Fruit fly (Drosophila melanogaster) whole organism, embryonic: ENCODE measurements around the gene CSN5.

Experiments used
- ATbp ChIP-seq: fragments of 200-800 bp; sonication (Bioruptor generic); optimal IDR thresholded peaks from 2 replicates; lab custom pipeline; 2017; ENCODE audit warnings: missing biosample characterization, mild to moderate bottlenecking, missing genetic modification characterization, missing genetic modification reagents
- Atf-2 ChIP-seq: fragments of 200-800 bp; sonication (Bioruptor generic); optimal IDR thresholded peaks from 2 replicates; lab custom pipeline; 2016; ENCODE audit warnings: missing biosample characterization, missing genetic modification characterization
- Awh ChIP-seq: fragments of 200-800 bp; sonication (Bioruptor generic); IDR thresholded peaks from 2 replicates; pipeline ENCODE4, ENCODE4 v1.3.6; 2022; ENCODE audit warnings: missing biosample characterization, missing genetic modification characterization
- C15 ChIP-seq: fragments of 200-800 bp; sonication (Bioruptor generic); IDR thresholded peaks from 3 replicates; pipeline ENCODE4 v1.3.6; 2022; ENCODE audit warnings: missing biosample characterization, missing genetic modification characterization
- CG1024 ChIP-seq: fragments of 200-800 bp; sonication (Bioruptor generic); IDR thresholded peaks from 2 replicates; pipeline ENCODE4 v1.3.6; 2022; ENCODE audit warnings: missing biosample characterization, missing genetic modification characterization
- CG10431 ChIP-seq: fragments of 200-800 bp; sonication (Bioruptor generic); optimal IDR thresholded peaks from 3 replicates; lab custom pipeline; 2018; ENCODE audit warnings: missing biosample characterization, mild to moderate bottlenecking, missing genetic modification characterization
- CG10543 ChIP-seq: fragments of 200-800 bp; sonication (Bioruptor generic); optimal IDR thresholded peaks from 3 replicates; lab custom pipeline; 2017; ENCODE audit warnings: missing biosample characterization, mild to moderate bottlenecking, missing genetic modification characterization, moderate library complexity
- CG11085 ChIP-seq: fragments of 200-800 bp; sonication (Bioruptor generic); IDR thresholded peaks from 2 replicates; pipeline ENCODE4 v1.3.6; 2022; ENCODE audit warnings: missing biosample characterization, missing genetic modification characterization
- CG11723 ChIP-seq: fragments of 200-800 bp; sonication (Bioruptor generic); optimal IDR thresholded peaks from 2 replicates; lab custom pipeline; 2017; ENCODE audit warnings: missing biosample characterization, mild to moderate bottlenecking, missing genetic modification characterization
- CG16813 ChIP-seq: fragments of 200-800 bp; sonication (Bioruptor generic); IDR thresholded peaks from 3 replicates; pipeline ENCODE4 v1.3.6; 2022; ENCODE audit warnings: missing biosample characterization, missing genetic modification characterization; ENCODE audit not compliant: partially characterized antibody
- CG18262 ChIP-seq: fragments of 200-800 bp; optimal IDR thresholded peaks from 3 replicates; lab custom pipeline; 2019; ENCODE audit warnings: missing biosample characterization, mild to moderate bottlenecking, missing genetic modification characterization, moderate library complexity
- CG2129 ChIP-seq: fragments of 200-800 bp; sonication (Bioruptor generic); IDR thresholded peaks from 2 replicates; pipeline ENCODE4 v1.3.6; 2022; ENCODE audit warnings: missing biosample characterization, missing genetic modification characterization; ENCODE audit not compliant: partially characterized antibody
- CG34422 ChIP-seq: fragments of 200-800 bp; sonication (Bioruptor generic); IDR thresholded peaks from 3 replicates; pipeline ENCODE4 v1.3.6; 2022; ENCODE audit warnings: missing biosample characterization, missing genetic modification characterization
- CG6272 ChIP-seq: fragments of 200-800 bp; sonication (Bioruptor generic); IDR thresholded peaks from 2 replicates; pipeline ENCODE4 v1.3.6; 2022; ENCODE audit warnings: missing biosample characterization, missing genetic modification characterization
- CG6654 ChIP-seq: fragments of 200-800 bp; sonication (Bioruptor generic); optimal IDR thresholded peaks from 2 replicates; lab custom pipeline; 2017; ENCODE audit warnings: missing biosample characterization, mild to moderate bottlenecking, missing genetic modification characterization
- CG8765 ChIP-seq: fragments of 200-800 bp; sonication (Bioruptor generic); IDR thresholded peaks from 2 replicates; pipeline ENCODE4 v1.3.6; 2022; ENCODE audit warnings: missing biosample characterization, missing genetic modification characterization
- CG9215 ChIP-seq: fragments of 200-800 bp; sonication (Bioruptor generic); IDR thresholded peaks from 2 replicates; pipeline ENCODE4 v1.3.6; 2022; ENCODE audit warnings: missing biosample characterization, missing genetic modification characterization
- CG9727 ChIP-seq: fragments of 200-800 bp; sonication (Bioruptor generic); optimal IDR thresholded peaks from 3 replicates; lab custom pipeline; 2017; ENCODE audit warnings: missing biosample characterization, mild to moderate bottlenecking, missing genetic modification characterization
- Dad ChIP-seq: fragments of 200-800 bp; sonication (Bioruptor generic); optimal IDR thresholded peaks from 3 replicates; lab custom pipeline; 2016; ENCODE audit warnings: missing biosample characterization, missing genetic modification characterization
- Dbx ChIP-seq: fragments of 200-800 bp; sonication (Bioruptor generic); IDR thresholded peaks from 3 replicates; pipeline ENCODE4 v1.3.6; 2022; ENCODE audit warnings: missing biosample characterization, missing genetic modification characterization
- Doc3 ChIP-seq: fragments of 200-800 bp; sonication (Bioruptor generic); IDR thresholded peaks from 3 replicates; pipeline ENCODE4 v1.3.6; 2022; ENCODE audit warnings: missing biosample characterization, missing genetic modification characterization; ENCODE audit not compliant: partially characterized antibody
- Elba2 ChIP-seq: fragments of 200-800 bp; sonication (Bioruptor generic); optimal IDR thresholded peaks from 3 replicates; lab custom pipeline; 2016; ENCODE audit warnings: missing biosample characterization, missing genetic modification characterization
- Ets65A ChIP-seq: fragments of 200-800 bp; sonication (Bioruptor generic); peaks from one replicate; lab custom pipeline; 2016; ENCODE audit warnings: missing biosample characterization, missing genetic modification characterization
- Ets97D ChIP-seq: fragments of 200-800 bp; sonication (Bioruptor generic); optimal IDR thresholded peaks from 3 replicates; lab custom pipeline; 2016; ENCODE audit warnings: missing biosample characterization, missing genetic modification characterization
- HLH54F ChIP-seq: fragments of 200-800 bp; sonication (Bioruptor generic); optimal IDR thresholded peaks from 3 replicates; lab custom pipeline; 2016; ENCODE audit warnings: missing biosample characterization, missing genetic modification characterization
- Jarid2 ChIP-seq: fragments of 200-800 bp; sonication (Bioruptor generic); optimal IDR thresholded peaks from 3 replicates; lab custom pipeline; 2017; ENCODE audit warnings: mild to moderate bottlenecking, missing biosample characterization, missing genetic modification reagents, missing genetic modification characterization
- Myb ChIP-seq: fragments of 200-800 bp; sonication (Bioruptor generic); optimal IDR thresholded peaks from 2 replicates; lab custom pipeline; 2016; ENCODE audit warnings: missing biosample characterization, missing genetic modification characterization
- Oli ChIP-seq: fragments of 200-800 bp; sonication (Bioruptor generic); optimal IDR thresholded peaks from 2 replicates; lab custom pipeline; 2018; ENCODE audit warnings: missing biosample characterization, mild to moderate bottlenecking, missing genetic modification characterization, moderate library complexity
- Six4 ChIP-seq: fragments of 200-800 bp; sonication (Bioruptor generic); optimal IDR thresholded peaks from 2 replicates; lab custom pipeline; 2016; ENCODE audit warnings: missing biosample characterization, missing genetic modification characterization
- Sox100B ChIP-seq: fragments of 200-800 bp; sonication (Bioruptor generic); optimal IDR thresholded peaks from 3 replicates; lab custom pipeline; 2018; ENCODE audit warnings: missing biosample characterization, mild to moderate bottlenecking, missing genetic modification characterization
- Sry-δ ChIP-seq: fragments of 200-800 bp; sonication (Bioruptor generic); optimal IDR thresholded peaks from 2 replicates; lab custom pipeline; 2016; ENCODE audit warnings: missing biosample characterization, missing genetic modification characterization
- Taf1 ChIP-seq: fragments of 200-800 bp; sonication (Bioruptor generic); IDR thresholded peaks from 2 replicates; pipeline ENCODE4 v1.3.6; 2022; ENCODE audit warnings: missing biosample characterization, missing genetic modification characterization
- ab ChIP-seq: fragments of 200-800 bp; sonication (Bioruptor generic); optimal IDR thresholded peaks from 2 replicates; lab custom pipeline; 2016; ENCODE audit warnings: missing biosample characterization, missing genetic modification characterization
- bab2 ChIP-seq: fragments of 200-800 bp; sonication (Bioruptor generic); optimal IDR thresholded peaks from 2 replicates; lab custom pipeline; 2016; ENCODE audit warnings: missing biosample characterization, missing genetic modification characterization
- grn ChIP-seq: fragments of 200-800 bp; sonication (Bioruptor generic); optimal IDR thresholded peaks from 3 replicates; lab custom pipeline; 2017; ENCODE audit warnings: missing biosample characterization, missing genetic modification characterization
- ind ChIP-seq: fragments of 200-800 bp; sonication (Bioruptor generic); optimal IDR thresholded peaks from 3 replicates; lab custom pipeline; 2016; ENCODE audit warnings: missing biosample characterization, missing genetic modification characterization
- kni ChIP-seq: fragments of 200-800 bp; sonication (Bioruptor generic); optimal IDR thresholded peaks from 3 replicates; lab custom pipeline; 2017; ENCODE audit warnings: mild to moderate bottlenecking, missing biosample characterization, missing genetic modification reagents, missing genetic modification characterization
- nerfin-2 ChIP-seq: fragments of 200-800 bp; sonication (Bioruptor generic); IDR thresholded peaks from 2 replicates; pipeline ENCODE4 v1.3.6; 2022; ENCODE audit warnings: missing biosample characterization, missing genetic modification characterization; ENCODE audit not compliant: partially characterized antibody
- org-1 ChIP-seq: fragments of 200-800 bp; sonication (Bioruptor generic); optimal IDR thresholded peaks from 2 replicates; lab custom pipeline; 2017; ENCODE audit warnings: missing biosample characterization, missing genetic modification characterization
- pan ChIP-seq, 4 experiments: fragments of >200 bp in 3 of 4; fragments of 200-800 bp in 1 of 4; sonication (Bioruptor generic) in 1 of 4; optimal IDR thresholded peaks in 3 of 4; IDR thresholded peaks in 1 of 4; 2 replicates each; pipeline versions ENCODE4 v1.3.6 to Lab custom; 2017 to 2022; ENCODE audit warnings: missing biosample characterization in 2 of 4, missing genetic modification characterization in 2 of 4, mixed read lengths in 1 of 4
- pb ChIP-seq: fragments of 200-800 bp; sonication (Bioruptor generic); optimal IDR thresholded peaks from 3 replicates; lab custom pipeline; 2016; ENCODE audit warnings: missing biosample characterization, missing genetic modification characterization
- repo ChIP-seq: fragments of 200-800 bp; sonication (Bioruptor generic); optimal IDR thresholded peaks from 2 replicates; lab custom pipeline; 2016; ENCODE audit warnings: missing biosample characterization, missing genetic modification characterization
- sna ChIP-seq: fragments of 200-800 bp; sonication (Bioruptor generic); IDR thresholded peaks from 2 replicates; pipeline ENCODE4 v1.3.6; 2022; ENCODE audit warnings: missing biosample characterization, missing genetic modification characterization; ENCODE audit not compliant: partially characterized antibody
- toy ChIP-seq: fragments of 200-800 bp; sonication (Bioruptor generic); IDR thresholded peaks from 2 replicates; pipeline ENCODE4 v1.3.6; 2022; ENCODE audit warnings: missing biosample characterization, missing genetic modification characterization
- trh ChIP-seq: fragments of 200-800 bp; sonication (Bioruptor generic); optimal IDR thresholded peaks from 2 replicates; lab custom pipeline; 2016; ENCODE audit warnings: missing biosample characterization, missing genetic modification characterization
- twi ChIP-seq: fragments of 200-800 bp; optimal IDR thresholded peaks from 2 replicates; lab custom pipeline; 2019; ENCODE audit warnings: missing biosample characterization, mild to moderate bottlenecking, missing genetic modification characterization, moderate library complexity
- tx ChIP-seq: fragments of 200-800 bp; sonication (Bioruptor generic); optimal IDR thresholded peaks from 2 replicates; lab custom pipeline; 2016; ENCODE audit warnings: missing biosample characterization, missing genetic modification characterization
- vnd ChIP-seq: fragments of 200-800 bp; sonication (Bioruptor generic); IDR thresholded peaks from 3 replicates; pipeline ENCODE4 v1.3.6; 2022; ENCODE audit warnings: missing biosample characterization, missing genetic modification characterization; ENCODE audit not compliant: partially characterized antibody
- yki ChIP-seq: fragments of >200 bp; optimal IDR thresholded peaks from 3 replicates; lab custom pipeline; 2018

The CSN5 gene

DNA sequence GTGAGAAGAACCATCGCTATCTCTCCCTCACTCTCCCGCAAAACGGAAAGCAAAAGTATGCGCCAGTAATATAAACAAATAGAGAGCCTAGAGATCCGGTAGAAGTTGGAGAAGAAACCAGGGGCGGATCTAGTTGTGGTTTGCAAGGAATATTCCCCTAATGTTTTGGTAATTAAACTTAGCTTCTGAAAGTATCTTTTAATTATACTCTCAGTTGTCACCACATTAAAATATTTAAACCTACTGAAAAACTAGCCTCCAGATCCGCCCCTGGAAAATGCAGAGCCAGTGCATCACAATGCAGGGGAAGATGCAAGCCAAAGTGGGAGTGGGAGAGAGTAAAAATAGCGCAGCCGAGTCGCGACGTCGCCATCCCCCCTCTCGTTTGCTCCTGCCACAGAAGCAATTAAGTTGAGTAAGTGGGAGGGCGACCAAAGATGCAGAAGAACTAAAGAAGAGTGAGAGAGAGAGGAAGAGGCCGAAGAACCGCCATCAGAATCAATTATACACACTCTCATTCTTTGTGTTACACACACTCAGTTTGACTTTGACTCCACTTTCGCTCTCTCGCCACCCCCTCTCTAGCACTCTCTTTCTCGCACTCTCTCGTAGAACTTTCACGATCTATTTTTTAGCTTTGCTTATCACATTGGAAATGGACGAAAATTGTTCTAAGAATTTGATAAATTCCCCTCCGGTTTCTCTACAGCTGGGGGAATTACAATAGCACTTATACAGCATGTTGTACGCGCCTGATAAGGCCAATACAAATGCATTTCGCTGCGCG lies 20.5 kb upstream of the CSN5 start (continued):
- TF ChIP-seq Jarid2 (GFP tag; lab: Kevin White, UChicago) (peak; percentile 70), CG18262 (tag; lab: Kevin White, UChicago) (peak; percentile 97), CG9215 (GFP tag; lab: Robert Waterston, UW) (peak; percentile 87), Dbx (GFP tag; lab: Robert Waterston, UW) (peak; percentile 64; the same call in 2 of the 3 replicates), Myb (GFP tag; lab: Kevin White, UChicago) (peak; percentile 64), Taf1 (GFP tag; lab: Robert Waterston, UW) (peak; percentile 74), Oli (peak; percentile 93), org-1 (GFP tag; lab: Kevin White, UChicago) (peak; percentile 88), pan (optimal IDR thresholded peaks at IDR 0.05; lab: Kevin White, UChicago) (no peak), pan (GFP tag; optimal IDR thresholded peaks at IDR 0.05 in 1 of 2, IDR thresholded peaks at IDR 0.05 in 1 of 2) (peak in 1 of 2 experiments; percentile 92), twi (tag; lab: Kevin White, UChicago) (peak; percentile 93), trh (GFP tag; lab: Kevin White, UChicago) (peak; percentile 84), vnd (GFP tag; lab: Robert Waterston, UW) (peak; percentile 12; the same call in 1 of the 3 replicates), Ets97D (GFP tag; lab: Kevin White, UChicago) (peak; percentile 74), pb (GFP tag; lab: Kevin White, UChicago) (peak; percentile 86), Sox100B (GFP tag; lab: Kevin White, UChicago) (peak; percentile 88), CG1024 (GFP tag; lab: Robert Waterston, UW) (peak; percentile 94), Sry-δ (GFP tag; lab: Kevin White, UChicago) (peak; percentile 71), CG8765 (peak; percentile 93), ATbp (GFP tag; lab: Kevin White, UChicago) (peak; percentile 95), Awh (GFP tag; lab: Robert Waterston, UW) (peak; percentile 96), grn (GFP tag; lab: Kevin White, UChicago) (no peak), CG2129 (GFP tag; lab: Robert Waterston, UW) (no peak), HLH54F (peak; percentile 78), CG10543 (GFP tag; lab: Kevin White, UChicago) (peak; percentile 73), nerfin-2 (GFP tag; lab: Robert Waterston, UW) (no peak), sna (GFP tag; lab: Robert Waterston, UW) (no peak), CG11723 (peak; percentile 86), CG16813 (GFP tag; lab: Robert Waterston, UW) (peak; percentile 82), Atf-2 (GFP tag; lab: Kevin White, UChicago) (peak; percentile 87), tx (peak; percentile 79), Doc3 (GFP tag; lab: Robert Waterston, UW) (no peak), ind (GFP tag; lab: Kevin White, UChicago) (peak; percentile 94), yki (peak; percentile 56), CG9727 (peak; percentile 92), ab (GFP tag; lab: Kevin White, UChicago) (peak; percentile 85), CG34422 (GFP tag; lab: Robert Waterston, UW) (peak; percentile 96), CG11085 (GFP tag; lab: Robert Waterston, UW) (peak; percentile 88), CG6654 (GFP tag; lab: Kevin White, UChicago) (peak; percentile 89), CG6272 (peak; percentile 91), C15 (GFP tag; lab: Robert Waterston, UW) (peak; percentile 83; the same call in 1 of the 3 replicates), toy (peak; percentile 65; the same call in 1 of the 2 replicates), CG10431 (GFP tag; lab: Kevin White, UChicago) (peak; percentile 95), Dad (GFP tag; lab: Kevin White, UChicago) (peak; percentile 92), Elba2 (peak; percentile 31), kni (peak; percentile 93), bab2 (GFP tag; lab: Kevin White, UChicago) (peak; percentile 97), repo (GFP tag; lab: Kevin White, UChicago) (peak; percentile 95), Ets65A (GFP tag; lab: Kevin White, UChicago) (peak; percentile 100), Six4 (GFP tag; lab: Kevin White, UChicago) (peak; percentile 93)
